Worm (Caenorhabditis elegans): ENCODE measurements around the gene Y47G7B.2.

Gene Y47G7B.2

DNA sequence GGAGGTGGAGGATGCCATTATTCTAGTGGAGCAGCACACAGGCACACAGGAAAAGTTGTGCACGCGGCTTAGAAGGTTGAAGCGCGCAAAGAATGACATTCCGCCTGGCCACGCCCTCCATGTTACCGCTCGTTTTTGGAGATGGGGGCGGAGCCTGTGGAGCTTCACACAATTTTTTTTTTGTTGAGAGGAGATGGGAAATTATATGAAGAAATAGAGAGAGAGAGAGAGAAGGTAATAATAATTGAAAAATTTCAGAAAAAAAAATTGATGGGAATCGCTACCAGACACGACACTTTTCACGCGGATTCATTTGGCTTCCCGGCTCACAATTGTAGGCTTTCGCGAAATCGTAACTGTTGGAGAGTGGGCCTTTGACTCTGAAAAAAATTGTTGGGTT is 9.5 kb upstream of the Y47G7B.2 start, which contains the start of gene T05A8.3:
TSS of gene T05A8.3 (minus strand) at position 101 of the 400 bp plus-strand sequence.
- TF ChIP-seq dmd-9 (GFP tag; IDR thresholded peaks at IDR 0.05) = no peak
- peak; percentile 12 for TF ChIP-seq aha-1 (tag)
- TF ChIP-seq zfp-3 (GFP tag; conservative IDR thresholded peaks at IDR 0.05) = no peak
- 0 out of 2 replicates have a peak, but pooled peaks have one; percentile 1 for TF ChIP-seq set-16 (GFP tag; IDR thresholded peaks at IDR 0.05)

DNA sequence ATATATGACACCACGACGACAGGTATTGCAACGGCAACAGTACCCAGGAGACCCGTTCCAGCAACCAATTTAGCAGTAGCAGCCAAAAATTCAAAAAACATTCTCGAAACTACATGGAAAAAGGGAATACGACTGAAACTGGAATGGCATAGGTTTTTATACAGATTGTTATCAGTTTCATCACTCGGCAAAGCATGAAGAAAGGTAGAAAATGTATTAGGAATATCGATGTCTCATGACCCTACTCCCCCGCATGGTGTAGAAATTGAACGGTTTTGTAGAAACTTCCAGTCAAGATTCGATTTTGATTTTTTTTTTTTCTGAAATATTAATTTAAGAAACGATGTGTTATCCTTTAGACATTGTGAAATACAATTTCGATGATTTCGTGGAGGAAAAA is 3.1 kb upstream of the Y47G7B.2 start, which contains the start of gene T05A8.2:
TSS of gene T05A8.2 (minus strand) at position 101 of the 400 bp plus-strand sequence.
- TF ChIP-seq mxl-3 (GFP tag; optimal IDR thresholded peaks at IDR 0.05) (no peak), zfp-3 (GFP tag; conservative IDR thresholded peaks at IDR 0.05) (no peak), unc-62 (GFP tag; optimal IDR thresholded peaks at IDR 0.05 in 1 of 2) (peak in 1 of 2 experiments; percentile 35), unc-62 (tag; optimal IDR thresholded peaks at IDR 0.05) (no peak)

DNA sequence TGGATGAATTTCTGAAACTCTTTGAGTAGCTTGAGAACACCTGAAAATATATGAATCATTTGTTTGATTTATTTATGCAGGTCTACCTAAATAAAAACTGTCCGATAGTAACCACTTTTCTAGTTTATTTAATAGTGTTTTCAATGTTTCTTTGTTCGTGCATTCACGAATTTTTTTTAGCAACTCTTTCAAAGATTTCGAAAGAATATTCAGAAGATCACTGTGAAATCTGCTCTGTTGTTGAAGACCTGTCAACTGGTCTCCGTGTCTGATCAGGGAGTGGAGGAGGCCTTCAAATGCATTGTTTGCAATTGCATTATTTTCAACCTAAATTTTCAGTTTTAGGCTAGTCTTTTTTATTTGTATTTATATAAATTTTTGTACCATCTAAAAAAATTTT is 2.1 kb upstream of the Y47G7B.2 start, which contains the start of gene T05A8.1:
TSS of gene T05A8.1 (minus strand) at position 101 of the 400 bp plus-strand sequence.
- TF ChIP-seq aly-2 (tag; optimal IDR thresholded peaks at IDR 0.05) = no peak
- no peak for TF ChIP-seq F37D6.2 (tag; optimal IDR thresholded peaks at IDR 0.05)
- no peak for TF ChIP-seq nhr-10 (tag; optimal IDR thresholded peaks at IDR 0.05)
- TF ChIP-seq duxl-1 (tag; optimal IDR thresholded peaks at IDR 0.05; ENCODE audit: poor library complexity) = no peak
- TF ChIP-seq Y5F2A.4 (GFP tag; optimal IDR thresholded peaks at IDR 0.05) = no peak
- TF ChIP-seq daf-16 (GFP tag; optimal IDR thresholded peaks at IDR 0.05) = no peak
- no peak for TF ChIP-seq daf-16 (tag; optimal IDR thresholded peaks at IDR 0.05)
- TF ChIP-seq dve-1 (tag; optimal IDR thresholded peaks at IDR 0.05; ENCODE audit: insufficient read depth) = no peak
- TF ChIP-seq ceh-82 (tag; optimal IDR thresholded peaks at IDR 0.05) = no peak
- no peak for TF ChIP-seq R02D3.7 (tag; optimal IDR thresholded peaks at IDR 0.05)
- TF ChIP-seq nhr-41 (GFP tag; IDR thresholded peaks at IDR 0.05) = no peak
- no peak for TF ChIP-seq F26F4.8 (GFP tag; conservative IDR thresholded peaks at IDR 0.05)
- no peak for TF ChIP-seq daf-8 (GFP tag; IDR thresholded peaks at IDR 0.05)
- TF ChIP-seq F10B5.3 (tag; optimal IDR thresholded peaks at IDR 0.05) = no peak
- no peak for TF ChIP-seq mxl-2 (GFP tag; conservative IDR thresholded peaks at IDR 0.05)
- TF ChIP-seq zfp-3 (GFP tag; conservative IDR thresholded peaks at IDR 0.05) = no peak
- no peak for TF ChIP-seq pha-4 (GFP tag; IDR thresholded peaks at IDR 0.05)
- TF ChIP-seq pha-4 (tag; optimal IDR thresholded peaks at IDR 0.05) = no peak
- TF ChIP-seq cey-2 (tag; optimal IDR thresholded peaks at IDR 0.05; ENCODE audit: borderline replicate concordance, insufficient read depth) = no peak
- no peak for TF ChIP-seq gei-8 (GFP tag; optimal IDR thresholded peaks at IDR 0.05)

DNA sequence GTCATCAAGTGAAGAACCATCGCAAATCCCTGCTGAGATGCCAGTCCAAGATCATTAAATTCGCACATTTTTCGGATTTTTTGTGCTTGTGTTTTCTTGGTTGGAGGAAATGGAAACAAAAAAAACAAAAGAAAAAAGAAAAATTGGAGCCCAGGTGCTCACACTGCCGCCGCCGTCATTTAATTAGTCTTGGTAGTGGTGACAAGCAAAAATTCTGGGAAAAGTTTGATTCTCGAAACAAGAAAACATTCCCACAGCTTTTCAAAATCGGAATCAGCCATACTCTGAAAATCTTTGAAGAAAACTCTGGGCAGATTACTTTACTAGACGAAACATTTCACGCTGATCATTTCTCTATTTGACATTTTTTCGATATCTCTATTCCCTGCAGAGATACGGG is 2.6 kb downstream of the Y47G7B.2 start, which contains the start of gene srh-128:
TSS of gene srh-128 (minus strand) at position 101 of the 400 bp plus-strand sequence.
- no peak for TF ChIP-seq dpl-1 (GFP tag; optimal IDR thresholded peaks at IDR 0.05)
- TF ChIP-seq fkh-10 (GFP tag; optimal IDR thresholded peaks at IDR 0.05) = no peak
- no peak for TF ChIP-seq D1046.2 (GFP tag; IDR thresholded peaks at IDR 0.05)
- no peak for TF ChIP-seq pha-4 (GFP tag; IDR thresholded peaks at IDR 0.05)
- TF ChIP-seq pha-4 (tag; optimal IDR thresholded peaks at IDR 0.05) = no peak
- TF ChIP-seq ztf-7 (tag; optimal IDR thresholded peaks at IDR 0.05) = no peak
- no peak for TF ChIP-seq R02D3.7 (tag; optimal IDR thresholded peaks at IDR 0.05)
- no peak for TF ChIP-seq hlh-30 (tag; optimal IDR thresholded peaks at IDR 0.05; ENCODE audit: insufficient read depth)
- TF ChIP-seq nhr-6 (tag; optimal IDR thresholded peaks at IDR 0.05) = no peak
- TF ChIP-seq lin-38 (GFP tag; IDR thresholded peaks at IDR 0.05) = no peak
- no peak for TF ChIP-seq F44E2.7 (GFP tag; IDR thresholded peaks at IDR 0.05)
- no peak for TF ChIP-seq nhr-10 (tag; optimal IDR thresholded peaks at IDR 0.05)
- no peak for TF ChIP-seq jun-1 (tag; optimal IDR thresholded peaks at IDR 0.05)
- no peak for TF ChIP-seq ZK546.5 (tag; optimal IDR thresholded peaks at IDR 0.05)
- no peak for TF ChIP-seq dmd-6 (GFP tag; IDR thresholded peaks at IDR 0.05)
- TF ChIP-seq snpc-1.2 (GFP tag; IDR thresholded peaks at IDR 0.05) = no peak
